Fruit fly (Drosophila melanogaster): ENCODE results near the gene Arp5.
A peak's percentile ranks its signal among the peaks of the same experiment; 100 is the strongest.

Gene Arp5

DNA sequence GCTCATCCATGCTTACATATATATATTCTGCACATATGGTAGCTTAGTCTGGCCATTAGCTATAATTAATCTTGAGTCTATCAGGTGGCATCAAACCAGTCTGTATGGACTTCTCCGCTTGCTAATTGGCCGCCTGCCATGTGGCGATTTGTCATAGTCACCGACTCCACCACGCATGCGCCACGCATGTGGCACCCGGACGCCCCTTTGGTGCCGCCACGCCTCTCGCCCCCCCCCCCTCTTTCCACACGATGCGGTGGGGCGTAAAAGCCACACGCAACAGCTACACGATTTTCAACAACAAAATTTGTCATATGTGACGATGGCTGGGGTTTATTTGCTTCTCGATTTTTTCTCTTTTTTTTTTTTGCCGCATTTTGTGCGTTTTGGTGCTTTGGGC, 31.6 kb upstream of the Arp5 start:
- TF ChIP-seq ci (GFP tag; IDR thresholded peaks at IDR 0.05), result 0 out of 3 replicates have a peak, but pooled peaks have one; percentile 12
- TF ChIP-seq rib (GFP tag; IDR thresholded peaks at IDR 0.05), result no peak
- TF ChIP-seq grau (tag; optimal IDR thresholded peaks at IDR 0.05), result no peak
- 0 out of 2 replicates have a peak, but pooled peaks have one; percentile 5 for TF ChIP-seq Drgx (GFP tag; IDR thresholded peaks at IDR 0.05)
- TF ChIP-seq z (GFP tag; IDR thresholded peaks at IDR 0.05), result no peak
- TF ChIP-seq TFAM (GFP tag; optimal IDR thresholded peaks at IDR 0.05), result no peak
- TF ChIP-seq ewg (GFP tag; optimal IDR thresholded peaks at IDR 0.05), result peak; percentile 61
- no peak for TF ChIP-seq Tbp (GFP tag; optimal IDR thresholded peaks at IDR 0.05)
- no peak for TF ChIP-seq trh (GFP tag; optimal IDR thresholded peaks at IDR 0.05)
- 0 out of 2 replicates have a peak, but pooled peaks have one; percentile 25 for TF ChIP-seq ato (GFP tag; IDR thresholded peaks at IDR 0.05; ENCODE audit: partially characterized antibody)
- TF ChIP-seq CG15011 (GFP tag; optimal IDR thresholded peaks at IDR 0.05), result no peak
- no peak for TF ChIP-seq dm (GFP tag; optimal IDR thresholded peaks at IDR 0.05)
- no peak for TF ChIP-seq ara (GFP tag; IDR thresholded peaks at IDR 0.05)
- no peak for TF ChIP-seq CkIIα-i1 (GFP tag; IDR thresholded peaks at IDR 0.05)
- TF ChIP-seq sens (GFP tag), result no peak
- TF ChIP-seq CG32772 (GFP tag; IDR thresholded peaks at IDR 0.05), result 0 out of 2 replicates have a peak, but pooled peaks have one; percentile 27
- no peak for TF ChIP-seq CG15073 (GFP tag; optimal IDR thresholded peaks at IDR 0.05)

DNA sequence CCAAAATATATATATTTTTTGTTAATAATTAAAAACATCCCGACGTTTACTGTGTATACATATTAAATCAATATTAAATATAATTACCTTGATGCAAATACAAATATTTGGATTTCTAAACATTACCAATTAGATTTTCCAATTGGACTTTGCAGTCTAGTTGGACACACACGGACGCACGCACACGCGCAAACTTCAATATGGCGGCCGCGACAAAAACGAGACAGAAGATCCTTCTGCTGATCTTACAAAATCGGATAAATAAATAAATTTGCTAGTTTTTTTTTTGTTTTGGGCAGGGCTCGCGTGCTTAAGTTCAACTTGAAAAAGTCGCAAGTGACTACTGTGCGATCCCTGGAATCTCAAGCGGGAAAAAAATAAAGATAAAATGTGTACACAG, 28.7 kb upstream of the Arp5 start:
- TF ChIP-seq phol (tag; optimal IDR thresholded peaks at IDR 0.05) (peak; percentile 77), insv (GFP tag; optimal IDR thresholded peaks at IDR 0.05) (peak in 1 of 2 experiments; percentile 87), Camta (GFP tag; optimal IDR thresholded peaks at IDR 0.05) (no peak)

DNA sequence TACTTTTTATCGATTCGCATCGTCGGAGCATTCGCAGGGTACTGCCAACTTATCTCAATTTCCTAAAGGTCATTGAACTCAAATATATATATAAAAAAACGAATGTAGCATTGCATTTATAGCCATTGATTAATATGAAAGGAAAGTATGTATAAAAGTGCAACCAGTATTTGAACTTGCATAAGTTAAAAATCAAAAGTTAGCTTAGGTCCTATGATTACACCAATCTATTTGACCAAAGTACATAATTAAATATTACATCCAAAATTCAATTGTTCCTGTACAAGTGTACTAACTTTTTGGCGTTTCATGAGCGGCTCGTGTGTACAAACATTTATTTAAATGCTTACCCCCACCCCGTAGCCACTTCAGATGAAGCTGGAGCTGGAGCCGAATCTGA, 27.8 kb upstream of the Arp5 start:
- TF ChIP-seq trem (tag; optimal IDR thresholded peaks at IDR 0.05) (peak; percentile 14), pan (optimal IDR thresholded peaks at IDR 0.05) (no peak), pan (GFP tag; optimal IDR thresholded peaks at IDR 0.05 in 1 of 2, IDR thresholded peaks at IDR 0.05 in 1 of 2) (no peak), ttk (GFP tag; IDR thresholded peaks at IDR 0.05) (0 out of 2 replicates have a peak, but pooled peaks have one; percentile 14)

DNA sequence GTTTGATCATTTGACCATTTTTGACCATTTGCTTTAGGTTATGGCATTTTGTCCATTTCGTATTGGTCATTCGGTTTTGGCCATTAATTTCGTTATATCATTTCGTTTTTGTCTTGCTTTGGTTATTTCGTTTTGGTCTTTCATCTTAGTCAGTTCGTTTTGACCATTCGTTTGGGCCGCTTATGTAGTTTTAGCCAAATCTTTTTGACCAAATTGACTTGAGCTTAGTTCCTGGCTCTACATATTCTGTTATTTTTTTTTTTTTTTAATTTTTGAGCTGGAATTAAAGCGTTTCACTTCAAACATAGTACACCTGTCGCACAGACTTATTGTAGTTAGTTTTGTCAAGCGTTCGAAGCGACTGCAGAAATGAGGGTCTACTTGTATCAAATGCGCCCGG, 26.9 kb upstream of the Arp5 start, which contains the start of gene CG14315:
Gene CG14315, plus strand, starts transcription at position 301 of the 400 bp plus-strand sequence.
- TF ChIP-seq Atf6 (GFP tag; IDR thresholded peaks at IDR 0.05) (no peak), Sry-δ (GFP tag; optimal IDR thresholded peaks at IDR 0.05) (no peak), az2 (GFP tag; optimal IDR thresholded peaks at IDR 0.05) (no peak), peb (GFP tag; IDR thresholded peaks at IDR 0.05) (no peak), gsb (GFP tag; IDR thresholded peaks at IDR 0.05) (no peak), corto (GFP tag; optimal IDR thresholded peaks at IDR 0.05) (no peak), ranshi (GFP tag; IDR thresholded peaks at IDR 0.05) (no peak), eyg (GFP tag; optimal IDR thresholded peaks at IDR 0.05) (no peak), CG12155 (GFP tag; optimal IDR thresholded peaks at IDR 0.05) (no peak)

DNA sequence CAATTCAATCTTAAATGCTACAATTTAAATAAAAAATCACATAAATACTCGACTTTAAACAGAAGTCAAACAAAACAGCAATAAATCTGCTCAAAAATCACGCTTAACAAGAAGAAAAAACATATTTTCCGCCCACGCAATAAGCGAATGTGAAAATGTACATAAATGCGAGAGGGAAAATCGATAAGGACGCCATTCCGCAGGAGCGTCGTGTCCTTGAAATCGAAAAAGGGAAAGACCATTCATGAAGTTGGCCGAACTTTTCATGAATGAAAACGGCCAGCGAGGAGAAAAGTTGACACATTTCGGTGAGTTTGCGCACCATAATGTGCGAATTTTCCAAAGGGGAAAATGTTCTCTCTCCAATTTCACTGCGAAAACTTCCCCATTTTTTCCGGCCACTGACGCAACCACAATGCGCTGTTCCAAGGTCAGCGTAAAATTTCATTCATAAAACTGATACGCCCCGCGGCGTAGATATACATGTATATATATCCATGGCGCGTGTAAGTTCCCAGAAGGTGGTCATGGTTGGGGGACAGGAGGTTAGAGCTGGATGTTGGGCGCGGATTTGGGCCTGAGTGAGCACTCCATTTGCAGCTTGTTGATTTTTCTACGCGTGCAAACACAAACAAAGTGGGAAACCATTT, 25.0 kb upstream of the Arp5 start:
- peak; percentile 45 for TF ChIP-seq Deaf1 (tag; optimal IDR thresholded peaks at IDR 0.05)
- TF ChIP-seq Nf-YC (tag; optimal IDR thresholded peaks at IDR 0.05), result peak; percentile 8
- TF ChIP-seq her (GFP tag; optimal IDR thresholded peaks at IDR 0.05), result no peak
- peak; percentile 97 for TF ChIP-seq onecut (GFP tag; IDR thresholded peaks at IDR 0.05)
- peak; percentile 83 for TF ChIP-seq scrt (GFP tag; optimal IDR thresholded peaks at IDR 0.05)
- TF ChIP-seq CG14710 (tag; optimal IDR thresholded peaks at IDR 0.05), result no peak
- TF ChIP-seq CG17612 (GFP tag; IDR thresholded peaks at IDR 0.05), result no peak
- peak; percentile 53 for TF ChIP-seq Hey (tag; optimal IDR thresholded peaks at IDR 0.05)
- TF ChIP-seq Pdp1 (GFP tag; optimal IDR thresholded peaks at IDR 0.05), result peak in 1 of 2 experiments; percentile 37
- peak; percentile 40; the same call in 1 of the 3 replicates for TF ChIP-seq CG34422 (GFP tag; IDR thresholded peaks at IDR 0.05)
- TF ChIP-seq CG32767 (GFP tag; IDR thresholded peaks at IDR 0.05), result 0 out of 2 replicates have a peak, but pooled peaks have one; percentile 42
- 0 out of 4 replicates have a peak, but pooled peaks have one; percentile 16 for TF ChIP-seq chinmo (GFP tag; IDR thresholded peaks at IDR 0.05; ENCODE audit: partially characterized antibody)
- peak; percentile 15 for TF ChIP-seq abd-A (tag; optimal IDR thresholded peaks at IDR 0.05)
